Fruit fly (Drosophila melanogaster): Measurements from ENCODE around the gene Muc96D.

Gene Muc96D

DNA sequence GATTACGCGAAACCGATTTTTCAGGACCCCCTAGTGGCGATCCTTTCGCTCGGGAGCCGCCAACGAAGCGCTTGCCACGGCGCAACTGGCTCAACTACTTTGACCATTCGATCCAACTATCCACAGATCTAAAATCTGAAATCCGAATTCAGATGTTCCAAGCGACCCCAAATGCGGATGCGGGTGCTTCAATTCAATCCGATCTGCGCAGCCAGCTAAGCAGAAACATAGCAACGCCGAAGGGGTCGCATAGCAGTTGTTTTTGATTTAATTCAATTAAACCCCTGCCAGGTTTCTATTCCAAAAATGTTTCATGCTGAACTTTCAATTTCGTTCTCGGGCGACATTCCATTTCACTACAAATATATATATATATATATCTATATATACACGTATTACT is 17.8 kb downstream of the Muc96D start, which contains the start of gene alrm:
Gene alrm, minus strand, starts transcription at position 101 of the 400 bp plus-strand sequence.
- TF ChIP-seq EcR (GFP tag; optimal IDR thresholded peaks at IDR 0.05): no peak
- TF ChIP-seq CG34367 (tag; optimal IDR thresholded peaks at IDR 0.05): no peak
- no peak for TF ChIP-seq D1 (tag; optimal IDR thresholded peaks at IDR 0.05)
- no peak for TF ChIP-seq Pif1B (GFP tag; optimal IDR thresholded peaks at IDR 0.05)
- no peak for TF ChIP-seq Ets98B (GFP tag; IDR thresholded peaks at IDR 0.05)
- TF ChIP-seq CG10348 (GFP tag; IDR thresholded peaks at IDR 0.05): no peak
- no peak for TF ChIP-seq CG4496 (GFP tag; IDR thresholded peaks at IDR 0.05)
- no peak for TF ChIP-seq rn (GFP tag; IDR thresholded peaks at IDR 0.05)
- no peak for TF ChIP-seq gl (tag; optimal IDR thresholded peaks at IDR 0.05)
- no peak for TF ChIP-seq CG14655 (GFP tag; optimal IDR thresholded peaks at IDR 0.05)
- TF ChIP-seq CG8159 (tag; optimal IDR thresholded peaks at IDR 0.05): no peak
- no peak for TF ChIP-seq Pif1A (GFP tag; optimal IDR thresholded peaks at IDR 0.05)
- no peak for TF ChIP-seq CG12605 (GFP tag; IDR thresholded peaks at IDR 0.05)
- TF ChIP-seq Snoo (tag; optimal IDR thresholded peaks at IDR 0.05): no peak
- TF ChIP-seq CG13204 (GFP tag; optimal IDR thresholded peaks at IDR 0.05): no peak
- no peak for TF ChIP-seq CG17806 (tag; optimal IDR thresholded peaks at IDR 0.05)
- TF ChIP-seq fd96Ca (GFP tag; IDR thresholded peaks at IDR 0.05): no peak
- no peak for TF ChIP-seq CG32121 (GFP tag; IDR thresholded peaks at IDR 0.05)
- no peak for TF ChIP-seq CG8301 (tag; optimal IDR thresholded peaks at IDR 0.05)
- no peak for TF ChIP-seq CG9948 (tag; optimal IDR thresholded peaks at IDR 0.05)

DNA sequence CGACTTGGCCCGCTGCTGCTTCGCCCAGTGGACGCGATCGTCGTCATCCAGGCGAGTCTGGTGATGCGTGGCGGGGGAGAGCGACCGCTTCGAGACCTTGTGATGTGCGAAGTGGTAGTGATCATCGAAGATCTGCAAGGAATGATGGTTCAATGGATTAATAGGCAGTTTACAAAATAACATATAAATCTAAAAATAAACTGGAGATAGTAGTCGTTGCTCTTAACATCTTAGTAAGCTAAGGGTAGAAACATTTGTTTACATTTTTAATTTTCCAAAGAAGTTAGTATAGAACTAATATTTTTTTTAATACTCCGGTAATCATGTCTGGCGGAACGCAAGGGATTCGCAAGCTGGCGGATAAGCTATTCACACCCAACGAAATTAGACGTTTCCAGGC is 42.5 kb downstream of the Muc96D start, which contains the start of gene ND-49L:
Gene ND-49L, plus strand, starts transcription at position 301 of the 400 bp plus-strand sequence.
- TF ChIP-seq CG12605 (GFP tag; IDR thresholded peaks at IDR 0.05) (no peak), EcR (GFP tag; optimal IDR thresholded peaks at IDR 0.05) (no peak)
